Worm (Caenorhabditis elegans): ENCODE data around the gene rgs-6.

rgs-6 gene

ce11 chrX:5782153-5782552 lies 48.6 kb upstream of the rgs-6 start, which contains the start of gene gakh-1 (continued):
- TF ChIP-seq attf-4 (tag; optimal IDR thresholded peaks at IDR 0.05) (no peak), F10B5.3 (tag; optimal IDR thresholded peaks at IDR 0.05) (peak; percentile 45), unc-130 (GFP tag; optimal IDR thresholded peaks at IDR 0.05) (no peak), nhr-6 (tag; optimal IDR thresholded peaks at IDR 0.05) (peak; percentile 39), mdl-1 (tag; optimal IDR thresholded peaks at IDR 0.05) (no peak), T26A8.4 (GFP tag; IDR thresholded peaks at IDR 0.05) (no peak), T20F7.1 (GFP tag; optimal IDR thresholded peaks at IDR 0.05) (peak; percentile 52), ctbp-1 (GFP tag; IDR thresholded peaks at IDR 0.05) (peak; percentile 50; the same call in 1 of the 2 replicates), lin-13 (GFP tag; optimal IDR thresholded peaks at IDR 0.05) (no peak), D1046.2 (GFP tag; IDR thresholded peaks at IDR 0.05) (no peak), hif-1 (tag; optimal IDR thresholded peaks at IDR 0.05) (no peak), egl-43 (GFP tag; IDR thresholded peaks at IDR 0.05) (no peak), ceh-44 (GFP tag; IDR thresholded peaks at IDR 0.05) (no peak), F37D6.2 (tag; optimal IDR thresholded peaks at IDR 0.05) (peak; percentile 20), ceh-28 (tag; optimal IDR thresholded peaks at IDR 0.05) (no peak), dve-1 (tag; optimal IDR thresholded peaks at IDR 0.05; ENCODE audit: insufficient read depth) (peak; percentile 73), nhr-28 (tag; optimal IDR thresholded peaks at IDR 0.05) (peak; percentile 31), lin-1 (GFP tag; IDR thresholded peaks at IDR 0.05) (peak; percentile 48; the same call in 1 of the 2 replicates), snpc-4 (tag; optimal IDR thresholded peaks at IDR 0.05) (no peak), nhr-111 (GFP tag; optimal IDR thresholded peaks at IDR 0.05) (no peak), daf-19 (GFP tag; conservative IDR thresholded peaks at IDR 0.05) (0 out of 2 replicates have a peak, but pooled peaks have one; percentile 51), daf-16 (GFP tag; optimal IDR thresholded peaks at IDR 0.05) (peak in 1 of 2 experiments; percentile 24), daf-16 (tag; optimal IDR thresholded peaks at IDR 0.05) (peak; percentile 36), pqm-1 (tag; optimal IDR thresholded peaks at IDR 0.05) (no peak), nhr-237 (tag; optimal IDR thresholded peaks at IDR 0.05) (no peak), tra-1 (GFP tag; IDR thresholded peaks at IDR 0.05) (no peak), ztf-7 (tag; optimal IDR thresholded peaks at IDR 0.05) (peak; percentile 11), duxl-1 (tag; optimal IDR thresholded peaks at IDR 0.05; ENCODE audit: poor library complexity) (no peak), jun-1 (tag; optimal IDR thresholded peaks at IDR 0.05) (no peak), skn-1 (tag; optimal IDR thresholded peaks at IDR 0.05) (no peak), mep-1 (tag; optimal IDR thresholded peaks at IDR 0.05) (peak; percentile 56), gei-8 (GFP tag; optimal IDR thresholded peaks at IDR 0.05) (no peak), spr-1 (tag; optimal IDR thresholded peaks at IDR 0.05) (peak; percentile 25), nhr-76 (tag; optimal IDR thresholded peaks at IDR 0.05) (no peak), nhr-41 (GFP tag; IDR thresholded peaks at IDR 0.05) (no peak), lsy-2 (tag; optimal IDR thresholded peaks at IDR 0.05) (peak in 1 of 2 experiments; percentile 65)

ce11 chrX:5781294-5781693 lies 47.7 kb upstream of the rgs-6 start:
- TF ChIP-seq pha-4 (GFP tag; IDR thresholded peaks at IDR 0.05) (no peak), pha-4 (tag; optimal IDR thresholded peaks at IDR 0.05) (peak; percentile 31), aha-1 (tag) (peak; percentile 55), duxl-1 (tag; optimal IDR thresholded peaks at IDR 0.05; ENCODE audit: poor library complexity) (no peak)

DNA sequence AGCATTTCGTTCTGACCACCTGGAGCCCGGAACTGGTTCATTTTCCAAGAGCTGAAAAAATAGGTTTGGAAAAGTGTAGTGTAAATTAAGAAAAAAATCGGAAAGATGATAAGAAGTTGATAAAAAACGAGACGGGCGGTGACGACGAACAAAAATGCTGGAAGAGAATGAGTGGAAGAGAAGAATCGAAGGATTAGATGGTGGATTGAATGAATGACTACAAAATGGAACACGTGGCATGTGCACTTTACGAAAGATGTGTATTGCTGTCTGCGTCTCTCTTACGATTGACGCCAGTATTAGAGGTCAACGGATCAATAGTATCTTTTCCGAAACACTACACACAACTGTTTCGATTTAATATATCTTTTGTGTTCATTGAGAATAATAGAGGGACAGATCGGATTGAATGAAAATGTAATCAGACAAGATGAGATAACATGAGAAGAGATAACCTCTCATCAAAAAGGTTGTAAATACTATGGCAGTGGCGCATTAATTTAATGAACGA lies 47.1 kb upstream of the rgs-6 start, which contains the start of gene sft-4:
sft-4 (minus strand) TSS at position 51 of the 511 bp plus-strand sequence.
- no peak for TF ChIP-seq egl-43 (GFP tag; IDR thresholded peaks at IDR 0.05)
- TF ChIP-seq lin-29 (GFP tag; IDR thresholded peaks at IDR 0.05): no peak
- no peak for TF ChIP-seq cey-2 (tag; optimal IDR thresholded peaks at IDR 0.05; ENCODE audit: borderline replicate concordance, insufficient read depth)
- peak; percentile 65 for TF ChIP-seq pqm-1 (tag; optimal IDR thresholded peaks at IDR 0.05)
- no peak for TF ChIP-seq zip-2 (tag; optimal IDR thresholded peaks at IDR 0.05)
- TF ChIP-seq tag-97 (GFP tag; IDR thresholded peaks at IDR 0.05): no peak
- TF ChIP-seq D1046.2 (GFP tag; IDR thresholded peaks at IDR 0.05): no peak
- TF ChIP-seq mdl-1 (tag; optimal IDR thresholded peaks at IDR 0.05): peak; percentile 9 to 71
- TF ChIP-seq nhr-25 (tag; optimal IDR thresholded peaks at IDR 0.05; ENCODE audit: borderline replicate concordance, insufficient read depth): no peak
- TF ChIP-seq nhr-11 (tag; optimal IDR thresholded peaks at IDR 0.05): peak; percentile 26
- peak; percentile 87 for TF ChIP-seq mxl-3 (GFP tag; optimal IDR thresholded peaks at IDR 0.05)
- peak; percentile 75 for TF ChIP-seq hlh-30 (tag; optimal IDR thresholded peaks at IDR 0.05; ENCODE audit: insufficient read depth)
- no peak for TF ChIP-seq unc-130 (GFP tag; optimal IDR thresholded peaks at IDR 0.05)
- TF ChIP-seq hmg-1.1 (GFP tag; IDR thresholded peaks at IDR 0.05): no peak
- TF ChIP-seq nhr-28 (tag; optimal IDR thresholded peaks at IDR 0.05): peak; percentile 92
- peak; percentile 45 for TF ChIP-seq hlh-11 (tag; optimal IDR thresholded peaks at IDR 0.05)
- TF ChIP-seq mep-1 (tag; optimal IDR thresholded peaks at IDR 0.05): peak; percentile 20
- TF ChIP-seq dve-1 (tag; optimal IDR thresholded peaks at IDR 0.05; ENCODE audit: insufficient read depth): peak; percentile 49

Data from whole organism, L4 larva.